Worm (Caenorhabditis elegans): ENCODE measurements around the gene F28B4.3.

- TF ChIP-seq tab-1 (GFP tag; IDR thresholded peaks at IDR 0.05): no peak
- no peak for TF ChIP-seq cog-1 (tag; optimal IDR thresholded peaks at IDR 0.05)
- no peak for TF ChIP-seq ztf-23 (GFP tag; IDR thresholded peaks at IDR 0.05)
- TF ChIP-seq med-1 (GFP tag; optimal IDR thresholded peaks at IDR 0.05; ENCODE audit: insufficient read depth): no peak
- TF ChIP-seq ztf-29 (GFP tag; IDR thresholded peaks at IDR 0.05): no peak
- no peak for TF ChIP-seq T22C8.4 (GFP tag; IDR thresholded peaks at IDR 0.05)
These were observed 12.6 kb upstream of the F28B4.3 start for ce11 chrX:3247768-3248167.

Measured in whole organism, midembryonic.